Fruit fly (Drosophila melanogaster): ENCODE measurements around the gene ND-B14.5B.

dm6 chr2L:3130417-3130816, 15.2 kb downstream of the ND-B14.5B start:
- no peak for TF ChIP-seq brk (GFP tag; optimal IDR thresholded peaks at IDR 0.05)
- no peak for TF ChIP-seq OdsH (GFP tag; optimal IDR thresholded peaks at IDR 0.05)
- TF ChIP-seq foxo (GFP tag; optimal IDR thresholded peaks at IDR 0.05) = no peak
- TF ChIP-seq usp (GFP tag; optimal IDR thresholded peaks at IDR 0.05) = no peak
- no peak for TF ChIP-seq lola (GFP tag; optimal IDR thresholded peaks at IDR 0.05)
- TF ChIP-seq Dfd (GFP tag; optimal IDR thresholded peaks at IDR 0.05) = no peak
- TF ChIP-seq psq (GFP tag; optimal IDR thresholded peaks at IDR 0.05) = no peak
- TF ChIP-seq br (GFP tag; optimal IDR thresholded peaks at IDR 0.05) = no peak
- no peak for TF ChIP-seq Dif (GFP tag; optimal IDR thresholded peaks at IDR 0.05; ENCODE audit: partially characterized antibody)
- TF ChIP-seq Hr78 (GFP tag; optimal IDR thresholded peaks at IDR 0.05) = no peak
- no peak for TF ChIP-seq sv (GFP tag; optimal IDR thresholded peaks at IDR 0.05)
- TF ChIP-seq CG9705 (GFP tag; optimal IDR thresholded peaks at IDR 0.05) = no peak
- TF ChIP-seq N (GFP tag; optimal IDR thresholded peaks at IDR 0.05) = no peak
- TF ChIP-seq CG32264 (GFP tag; optimal IDR thresholded peaks at IDR 0.05) = no peak
